Fruit fly (Drosophila melanogaster) whole organism, prepupa: ENCODE results near the gene CG7600.

ENCODE experiments used
- CG10631 ChIP-seq: fragments of 200-800 bp; sonication (Bioruptor generic); optimal IDR thresholded peaks from 2 replicates; lab custom pipeline; 2016; ENCODE audit warnings: missing biosample characterization, missing genetic modification characterization
- CG10669 ChIP-seq: fragments of 200-800 bp; sonication (Bioruptor generic); optimal IDR thresholded peaks from 3 replicates; lab custom pipeline; 2018; ENCODE audit warnings: missing biosample characterization, mild to moderate bottlenecking, missing genetic modification characterization, moderate library complexity
- CG11294 ChIP-seq: fragments of 200-800 bp; sonication (Bioruptor generic); IDR thresholded peaks from 2 replicates; pipeline ENCODE4 v1.3.6; 2022; ENCODE audit warnings: missing biosample characterization, missing genetic modification characterization
- CG11762 ChIP-seq: fragments of 200-800 bp; sonication (Bioruptor generic); optimal IDR thresholded peaks from 3 replicates; lab custom pipeline; 2016; ENCODE audit warnings: missing biosample characterization, missing genetic modification characterization; ENCODE audit not compliant: insufficient read depth
- CG11902 ChIP-seq: fragments of 200-800 bp; sonication (Bioruptor generic); optimal IDR thresholded peaks from 3 replicates; lab custom pipeline; 2016; ENCODE audit warnings: missing biosample characterization, missing genetic modification characterization
- CG15336 ChIP-seq: fragments of 200-800 bp; sonication (Bioruptor generic); IDR thresholded peaks from 2 replicates; pipeline ENCODE4 v1.3.6; 2022; ENCODE audit warnings: missing biosample characterization, missing genetic modification characterization
- CG1621 ChIP-seq: fragments of 200-800 bp; sonication (Bioruptor generic); optimal IDR thresholded peaks from 3 replicates; lab custom pipeline; 2018; ENCODE audit warnings: missing biosample characterization, mild to moderate bottlenecking, missing genetic modification characterization
- CG16779 ChIP-seq: fragments of 200-800 bp; sonication (Bioruptor generic); optimal IDR thresholded peaks from 3 replicates; lab custom pipeline; 2017; ENCODE audit warnings: missing biosample characterization, mild to moderate bottlenecking, missing genetic modification characterization
- CG3032 ChIP-seq: fragments of 200-800 bp; optimal IDR thresholded peaks from 2 replicates; lab custom pipeline; 2019; ENCODE audit warnings: missing biosample characterization, mild to moderate bottlenecking, missing genetic modification characterization, moderate library complexity
- CG31627 ChIP-seq: fragments of 200-800 bp; sonication (Bioruptor generic); optimal IDR thresholded peaks from 3 replicates; lab custom pipeline; 2016; ENCODE audit warnings: missing biosample characterization, missing genetic modification characterization
- CG32006 ChIP-seq: fragments of 200-800 bp; sonication (Bioruptor generic); optimal IDR thresholded peaks from 3 replicates; lab custom pipeline; 2017; ENCODE audit warnings: missing biosample characterization, mild to moderate bottlenecking, missing genetic modification characterization
- CG34406 ChIP-seq: fragments of 200-800 bp; sonication (Bioruptor generic); optimal IDR thresholded peaks from 3 replicates; lab custom pipeline; 2016; ENCODE audit warnings: missing biosample characterization, missing genetic modification characterization
- CG3919 ChIP-seq: fragments of 200-800 bp; sonication (Bioruptor generic); optimal IDR thresholded peaks from 3 replicates; lab custom pipeline; 2016; ENCODE audit warnings: missing biosample characterization, missing genetic modification characterization
- CG6163 ChIP-seq: fragments of 200-800 bp; sonication (Bioruptor generic); IDR thresholded peaks from 3 replicates; pipeline ENCODE4 v1.3.6; 2022; ENCODE audit warnings: missing biosample characterization, missing genetic modification characterization
- CG6276 ChIP-seq: fragments of 200-800 bp; sonication (Bioruptor generic); optimal IDR thresholded peaks from 2 replicates; lab custom pipeline; 2017; ENCODE audit warnings: missing biosample characterization, mild to moderate bottlenecking, missing genetic modification characterization
- CG6792 ChIP-seq: fragments of 200-800 bp; sonication (Bioruptor generic); optimal IDR thresholded peaks from 3 replicates; lab custom pipeline; 2016; ENCODE audit warnings: missing biosample characterization, missing genetic modification characterization
- CG6808 ChIP-seq: fragments of 200-800 bp; sonication (Bioruptor generic); optimal IDR thresholded peaks from 3 replicates; lab custom pipeline; 2017; ENCODE audit warnings: missing biosample characterization, missing genetic modification characterization, mild to moderate bottlenecking, moderate library complexity, missing genetic modification reagents
- CG6854 ChIP-seq: fragments of 200-800 bp; sonication (Bioruptor generic); optimal IDR thresholded peaks from 2 replicates; lab custom pipeline; 2017; ENCODE audit warnings: missing biosample characterization, mild to moderate bottlenecking, missing genetic modification characterization
- CG7368 ChIP-seq: fragments of 200-800 bp; sonication (Bioruptor generic); optimal IDR thresholded peaks from 3 replicates; lab custom pipeline; 2016; ENCODE audit warnings: missing biosample characterization, missing genetic modification characterization
- CG8119 ChIP-seq: fragments of 200-800 bp; sonication (Bioruptor generic); IDR thresholded peaks from 3 replicates; pipeline ENCODE4 v1.3.6; 2022; ENCODE audit warnings: missing biosample characterization, missing genetic modification characterization
- CG8319 ChIP-seq: fragments of 200-800 bp; sonication (Bioruptor generic); optimal IDR thresholded peaks from 3 replicates; lab custom pipeline; 2016; ENCODE audit warnings: missing biosample characterization, missing genetic modification characterization
- CG9139 ChIP-seq: fragments of 200-800 bp; sonication (Bioruptor generic); optimal IDR thresholded peaks from 3 replicates; lab custom pipeline; 2017; ENCODE audit warnings: missing biosample characterization, mild to moderate bottlenecking, missing genetic modification characterization
- Eip75B ChIP-seq: fragments of 200-800 bp; sonication (Bioruptor generic); optimal IDR thresholded peaks from 3 replicates; lab custom pipeline; 2016; ENCODE audit warnings: missing biosample characterization, missing genetic modification characterization
- Eip78C ChIP-seq: fragments of 200-800 bp; sonication (Bioruptor generic); peaks from one replicate; lab custom pipeline; 2016; ENCODE audit warnings: missing biosample characterization, missing genetic modification characterization
- Eip93F ChIP-seq: fragments of 200-800 bp; sonication (Bioruptor generic); optimal IDR thresholded peaks from 2 replicates; lab custom pipeline; 2016; ENCODE audit warnings: missing biosample characterization, mild to moderate bottlenecking, missing genetic modification characterization
- Ets21C ChIP-seq: fragments of 200-800 bp; sonication (Bioruptor generic); optimal IDR thresholded peaks from 3 replicates; lab custom pipeline; 2016; ENCODE audit warnings: missing biosample characterization, missing genetic modification characterization
- Ets96B ChIP-seq: fragments of 200-800 bp; optimal IDR thresholded peaks from 2 replicates; lab custom pipeline; 2019; ENCODE audit warnings: missing biosample characterization, mild to moderate bottlenecking, missing genetic modification characterization, moderate library complexity
- Gug ChIP-seq: fragments of 200-800 bp; sonication (Bioruptor generic); IDR thresholded peaks from 2 replicates; pipeline ENCODE4 v1.3.6; 2022; ENCODE audit warnings: missing biosample characterization, missing genetic modification characterization
- Hr38 ChIP-seq: sonication (Bioruptor generic); optimal IDR thresholded peaks from 2 replicates; lab custom pipeline; 2016; ENCODE audit warnings: missing biosample characterization, missing genetic modification characterization
- Hr4 ChIP-seq: fragments of 200-800 bp; sonication (Bioruptor generic); optimal IDR thresholded peaks from 3 replicates; lab custom pipeline; 2016; ENCODE audit warnings: missing biosample characterization, missing genetic modification characterization
- Lpt ChIP-seq: fragments of 200-800 bp; sonication (Bioruptor generic); optimal IDR thresholded peaks from 3 replicates; lab custom pipeline; 2016; ENCODE audit warnings: missing biosample characterization, missing genetic modification characterization
- Met ChIP-seq: fragments of 200-800 bp; sonication (Bioruptor generic); optimal IDR thresholded peaks from 3 replicates; lab custom pipeline; 2016; ENCODE audit warnings: missing biosample characterization, missing genetic modification characterization
- OdsH ChIP-seq: fragments of 200-800 bp; sonication (Bioruptor generic); optimal IDR thresholded peaks from 3 replicates; lab custom pipeline; 2016; ENCODE audit warnings: missing biosample characterization, missing genetic modification characterization
- Smox ChIP-seq: fragments of 200-800 bp; sonication (Bioruptor generic); optimal IDR thresholded peaks from 3 replicates; lab custom pipeline; 2016; ENCODE audit warnings: missing biosample characterization, missing genetic modification characterization
- Sox102F ChIP-seq: fragments of 200-800 bp; sonication (Bioruptor generic); optimal IDR thresholded peaks from 2 replicates; lab custom pipeline; 2016; ENCODE audit warnings: missing biosample characterization, mild to moderate bottlenecking, missing genetic modification characterization
- Sox14 ChIP-seq: fragments of 200-800 bp; sonication (Bioruptor generic); optimal IDR thresholded peaks from 3 replicates; lab custom pipeline; 2016; ENCODE audit warnings: missing biosample characterization, missing genetic modification characterization
- Sox15 ChIP-seq: fragments of 200-800 bp; sonication (Bioruptor generic); optimal IDR thresholded peaks from 3 replicates; lab custom pipeline; 2016; ENCODE audit warnings: missing biosample characterization, missing genetic modification characterization
- acj6 ChIP-seq: fragments of 200-800 bp; sonication (Bioruptor generic); optimal IDR thresholded peaks from 3 replicates; lab custom pipeline; 2016; ENCODE audit warnings: missing biosample characterization, missing genetic modification characterization
- dac ChIP-seq: fragments of 200-800 bp; sonication (Bioruptor generic); optimal IDR thresholded peaks from 2 replicates; lab custom pipeline; 2017; ENCODE audit warnings: missing biosample characterization, mild to moderate bottlenecking, missing genetic modification characterization
- dsx ChIP-seq: fragments of 200-800 bp; optimal IDR thresholded peaks from 3 replicates; lab custom pipeline; 2019; ENCODE audit warnings: missing biosample characterization, mild to moderate bottlenecking, missing genetic modification characterization, moderate library complexity; ENCODE audit not compliant: poor library complexity, severe bottlenecking
- eg ChIP-seq: fragments of 200-800 bp; sonication (Bioruptor generic); IDR thresholded peaks from 3 replicates; pipeline ENCODE4 v1.3.6; 2022; ENCODE audit warnings: missing biosample characterization, missing genetic modification characterization
- esn ChIP-seq: fragments of 200-800 bp; sonication (Bioruptor generic); optimal IDR thresholded peaks from 2 replicates; lab custom pipeline; 2016; ENCODE audit warnings: missing biosample characterization, mild to moderate bottlenecking, missing genetic modification characterization, moderate library complexity
- fd59A ChIP-seq: fragments of 200-800 bp; sonication (Bioruptor generic); optimal IDR thresholded peaks from 2 replicates; lab custom pipeline; 2017; ENCODE audit warnings: missing biosample characterization, mild to moderate bottlenecking, missing genetic modification characterization, missing genetic modification reagents
- lz ChIP-seq: fragments of 200-800 bp; sonication (Bioruptor generic); optimal IDR thresholded peaks from 3 replicates; lab custom pipeline; 2016; ENCODE audit warnings: missing biosample characterization, missing genetic modification characterization
- pdm3 ChIP-seq: fragments of 200-800 bp; sonication (Bioruptor generic); optimal IDR thresholded peaks from 3 replicates; lab custom pipeline; 2016; ENCODE audit warnings: missing biosample characterization, missing genetic modification characterization
- salr ChIP-seq, 2 experiments: fragments of 200-800 bp; sonication (Bioruptor generic); optimal IDR thresholded peaks; 3 replicates each; lab custom pipeline; 2016 to 2018; ENCODE audit warnings: missing biosample characterization in 2 of 2, missing genetic modification characterization in 2 of 2, mild to moderate bottlenecking in 1 of 2
- spab ChIP-seq: fragments of 200-800 bp; sonication (Bioruptor generic); optimal IDR thresholded peaks from 2 replicates; lab custom pipeline; 2017; ENCODE audit warnings: missing biosample characterization, mild to moderate bottlenecking, missing genetic modification characterization, missing genetic modification reagents
- ss ChIP-seq, 2 experiments: fragments of 200-800 bp; sonication (Bioruptor generic); optimal IDR thresholded peaks; 2 replicates in 1 of 2; 3 replicates in 1 of 2; lab custom pipeline; 2017 to 2018; ENCODE audit warnings: mild to moderate bottlenecking in 2 of 2, missing biosample characterization in 2 of 2, missing genetic modification characterization in 2 of 2, moderate library complexity in 1 of 2
- svp ChIP-seq: fragments of 200-800 bp; sonication (Bioruptor generic); peaks from one replicate; lab custom pipeline; 2016; ENCODE audit warnings: missing biosample characterization, missing genetic modification characterization
- topi ChIP-seq: fragments of 200-800 bp; sonication (Bioruptor generic); optimal IDR thresholded peaks from 3 replicates; lab custom pipeline; 2016; ENCODE audit warnings: missing biosample characterization, missing genetic modification characterization

The CG7600 gene

dm6 chr3L:11215244-11216121, 4.9 kb downstream of the CG7600 start:
- TF ChIP-seq spab (GFP tag; lab: Kevin White, UChicago) (peak; percentile 76), Eip78C (peak; percentile 98), CG6808 (GFP tag; lab: Kevin White, UChicago) (peak; percentile 87), CG6163 (GFP tag; lab: Robert Waterston, UW) (peak; percentile 98), acj6 (GFP tag; lab: Kevin White, UChicago) (peak; percentile 92), Ets21C (GFP tag; lab: Kevin White, UChicago) (peak; percentile 93), CG3032 (tag; lab: Kevin White, UChicago) (peak; percentile 83), eg (GFP tag; lab: Robert Waterston, UW) (peak; percentile 99), Gug (peak; percentile 94), Eip93F (GFP tag; lab: Kevin White, UChicago) (peak; percentile 84), CG7368 (peak; percentile 95), CG6792 (GFP tag; lab: Kevin White, UChicago) (peak; percentile 96), OdsH (GFP tag; lab: Kevin White, UChicago) (peak; percentile 91), Smox (peak; percentile 94), esn (GFP tag; lab: Kevin White, UChicago) (peak; percentile 97), CG10669 (peak; percentile 90), CG16779 (tag; lab: Kevin White, UChicago) (peak; percentile 73), CG6276 (GFP tag; lab: Kevin White, UChicago) (peak; percentile 89), Lpt (GFP tag; lab: Kevin White, UChicago) (peak; percentile 89), Sox102F (GFP tag; lab: Kevin White, UChicago) (peak; percentile 95), Met (GFP tag; lab: Kevin White, UChicago) (peak; percentile 94), Ets96B (tag; lab: Kevin White, UChicago) (peak; percentile 84), Sox15 (GFP tag; lab: Kevin White, UChicago) (peak; percentile 86), topi (GFP tag; lab: Kevin White, UChicago) (peak; percentile 96), ss (GFP tag; optimal IDR thresholded peaks at IDR 0.05; lab: Kevin White, UChicago) (peak; percentile 58 to 81), CG9139 (peak; percentile 70), salr (GFP tag; optimal IDR thresholded peaks at IDR 0.05; lab: Kevin White, UChicago) (peak; percentile 81 to 91), CG11902 (GFP tag; lab: Kevin White, UChicago) (peak; percentile 89), CG3919 (GFP tag; lab: Kevin White, UChicago) (peak; percentile 97), Eip75B (GFP tag; lab: Kevin White, UChicago) (peak; percentile 96), dac (GFP tag; lab: Kevin White, UChicago) (peak; percentile 78), fd59A (GFP tag; lab: Kevin White, UChicago) (peak; percentile 67), dsx (GFP tag; lab: Kevin White, UChicago) (peak; percentile 78), Sox14 (GFP tag; lab: Kevin White, UChicago) (peak; percentile 97), CG8319 (peak; percentile 92), CG11294 (GFP tag; lab: Robert Waterston, UW) (peak; percentile 93), CG32006 (GFP tag; lab: Kevin White, UChicago) (peak; percentile 91), CG15336 (GFP tag; lab: Robert Waterston, UW) (peak; percentile 96), Hr38 (GFP tag; lab: Kevin White, UChicago) (peak; percentile 35), CG34406 (GFP tag; lab: Kevin White, UChicago) (peak; percentile 90), CG8119 (GFP tag; lab: Robert Waterston, UW) (peak; percentile 96), CG31627 (peak; percentile 96), CG11762 (GFP tag; lab: Kevin White, UChicago) (peak; percentile 92), Hr4 (peak; percentile 93), CG6854 (GFP tag; lab: Kevin White, UChicago) (peak; percentile 83), svp (GFP tag; lab: Kevin White, UChicago) (peak; percentile 97), CG1621 (tag; lab: Kevin White, UChicago) (peak; percentile 85), CG10631 (peak; percentile 93), lz (GFP tag; lab: Kevin White, UChicago) (peak; percentile 96), pdm3 (peak; percentile 95)
